Worm (Caenorhabditis elegans) whole organism, midembryonic: ENCODE data around the gene irld-36.

ENCODE experiments used
- flt-1 ChIP-seq: fragments of 200-800 bp; sonication (Bioruptor generic); IDR thresholded peaks from 2 replicates; pipeline ENCODE4 v1.3.6; 2022; ENCODE audit warnings: missing genetic modification characterization, missing compliant biosample characterization
- med-1 ChIP-seq: sonication (generic microtip); optimal IDR thresholded peaks from 2 replicates; lab custom pipeline; 2017; ENCODE audit warnings: missing genetic modification characterization, mild to moderate bottlenecking, missing compliant biosample characterization, antibody characterized with exemption, missing genetic modification reagents; ENCODE audit not compliant: insufficient read depth
- ref-1 ChIP-seq: fragments of 200-800 bp; sonication (Bioruptor generic); conservative IDR thresholded peaks from 2 replicates; pipeline ENCODE4 v1.3.6; 2022; ENCODE audit warnings: missing genetic modification reagents, missing genetic modification characterization, missing compliant biosample characterization

DNA sequence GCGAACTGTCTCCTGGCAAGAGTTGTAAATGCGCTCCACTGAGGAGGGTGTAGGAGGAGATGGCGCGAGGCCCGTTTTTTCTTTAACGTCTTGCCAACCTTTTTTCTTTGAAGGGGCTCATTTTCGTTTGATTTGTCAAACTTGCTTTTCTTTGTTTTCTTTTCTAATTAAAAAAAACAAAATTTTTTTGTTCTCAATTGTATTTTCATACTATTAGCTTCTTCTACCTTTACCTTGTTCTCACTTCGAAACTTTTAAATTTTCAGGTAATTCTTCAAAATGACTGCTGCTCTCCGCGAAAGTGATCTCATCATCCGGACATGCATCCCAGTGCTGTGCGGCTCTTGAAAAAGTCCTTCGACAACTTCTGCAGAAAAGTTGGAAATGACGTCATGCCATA, 30.8 kb downstream of the irld-36 start, which contains the start of gene fbxa-184:
- no peak for TF ChIP-seq flt-1 (GFP tag; lab: Robert Waterston, UW)
- no peak for TF ChIP-seq ref-1 (GFP tag; lab: Robert Waterston, UW)
- TF ChIP-seq med-1 (GFP tag; lab: Kevin White, UChicago): no peak
